Worm (Caenorhabditis elegans): ENCODE results near the gene famh-161.

DNA sequence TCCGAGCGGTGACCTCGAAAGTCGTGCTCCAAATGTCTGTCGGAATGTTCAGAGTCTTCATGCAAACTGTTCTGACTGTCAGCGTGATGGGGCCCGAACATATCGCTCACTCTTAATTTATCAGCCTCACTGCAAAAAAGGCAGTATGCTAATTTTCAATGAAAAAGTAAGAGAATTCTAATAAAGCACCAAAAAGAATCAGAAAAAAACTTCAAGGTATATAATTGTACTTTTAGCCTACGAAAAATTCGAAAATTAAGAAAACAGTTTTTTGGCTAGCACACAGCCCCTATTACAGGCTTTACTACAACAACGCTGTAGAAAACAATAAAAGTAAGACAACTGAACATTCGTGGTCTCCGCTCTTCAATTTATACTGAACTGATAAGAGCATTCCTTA is 27.8 kb upstream of the famh-161 start, which contains the start of gene F26F2.1:
- TF ChIP-seq pqm-1 (tag; optimal IDR thresholded peaks at IDR 0.05) (no peak), sdc-2 (tag; optimal IDR thresholded peaks at IDR 0.05) (no peak), ceh-31 (tag; optimal IDR thresholded peaks at IDR 0.05) (no peak), dmd-4 (tag; optimal IDR thresholded peaks at IDR 0.05; ENCODE audit: borderline replicate concordance) (no peak), ttx-3 (tag; optimal IDR thresholded peaks at IDR 0.05) (no peak), fkh-6 (tag; optimal IDR thresholded peaks at IDR 0.05) (no peak), madf-2 (tag; optimal IDR thresholded peaks at IDR 0.05) (no peak), pha-4 (tag; optimal IDR thresholded peaks at IDR 0.05) (no peak), unc-55 (GFP tag; optimal IDR thresholded peaks at IDR 0.05) (no peak), fkh-10 (GFP tag; optimal IDR thresholded peaks at IDR 0.05) (no peak), sox-2 (GFP tag; IDR thresholded peaks at IDR 0.05) (no peak)

Data from whole organism, late embryonic.